Fruit fly (Drosophila melanogaster) whole organism, prepupa: Measurements from ENCODE around the gene mbm.
A peak's percentile ranks its signal among the peaks of the same experiment; 100 is the strongest.

ENCODE experiments used
- Blimp-1 ChIP-seq: fragments of 200-800 bp; sonication (Bioruptor generic); optimal IDR thresholded peaks from 3 replicates; lab custom pipeline; 2017; ENCODE audit warnings: missing biosample characterization, missing genetic modification characterization, mild to moderate bottlenecking, moderate library complexity, missing genetic modification reagents
- CG11762 ChIP-seq: fragments of 200-800 bp; sonication (Bioruptor generic); optimal IDR thresholded peaks from 3 replicates; lab custom pipeline; 2016; ENCODE audit warnings: missing biosample characterization, missing genetic modification characterization; ENCODE audit not compliant: insufficient read depth
- CG11902 ChIP-seq: fragments of 200-800 bp; sonication (Bioruptor generic); optimal IDR thresholded peaks from 3 replicates; lab custom pipeline; 2016; ENCODE audit warnings: missing biosample characterization, missing genetic modification characterization
- Gug ChIP-seq: fragments of 200-800 bp; sonication (Bioruptor generic); IDR thresholded peaks from 2 replicates; pipeline ENCODE4 v1.3.6; 2022; ENCODE audit warnings: missing biosample characterization, missing genetic modification characterization
- Smox ChIP-seq: fragments of 200-800 bp; sonication (Bioruptor generic); optimal IDR thresholded peaks from 3 replicates; lab custom pipeline; 2016; ENCODE audit warnings: missing biosample characterization, missing genetic modification characterization
- achi ChIP-seq: fragments of 200-800 bp; sonication (Bioruptor generic); optimal IDR thresholded peaks from 3 replicates; lab custom pipeline; 2016; ENCODE audit warnings: missing biosample characterization, missing genetic modification characterization
- dsx ChIP-seq: fragments of 200-800 bp; optimal IDR thresholded peaks from 3 replicates; lab custom pipeline; 2019; ENCODE audit warnings: missing biosample characterization, mild to moderate bottlenecking, missing genetic modification characterization, moderate library complexity; ENCODE audit not compliant: poor library complexity, severe bottlenecking
- fd59A ChIP-seq: fragments of 200-800 bp; sonication (Bioruptor generic); optimal IDR thresholded peaks from 2 replicates; lab custom pipeline; 2017; ENCODE audit warnings: missing biosample characterization, mild to moderate bottlenecking, missing genetic modification characterization, missing genetic modification reagents
- fd85E ChIP-seq: fragments of 200-800 bp; sonication (Bioruptor generic); optimal IDR thresholded peaks from 3 replicates; lab custom pipeline; 2016; ENCODE audit warnings: missing biosample characterization, missing genetic modification characterization

dm6 chr2L:250507-251215 lies 22.9 kb downstream of the mbm start, which contains the start of gene kis:
- no peak for TF ChIP-seq Gug
- no peak for TF ChIP-seq CG11902 (GFP tag; lab: Kevin White, UChicago)
- TF ChIP-seq dsx (GFP tag; lab: Kevin White, UChicago): peak; percentile 25
- no peak for TF ChIP-seq fd85E (GFP tag; lab: Kevin White, UChicago)
- TF ChIP-seq Smox (GFP tag; lab: Kevin White, UChicago): peak; percentile 15
- TF ChIP-seq fd59A (GFP tag; lab: Kevin White, UChicago): no peak
- peak; percentile 26 for TF ChIP-seq Blimp-1
- TF ChIP-seq achi (GFP tag; lab: Kevin White, UChicago): peak; percentile 25
- TF ChIP-seq CG11762 (GFP tag; lab: Kevin White, UChicago): no peak
